Worm (Caenorhabditis elegans) whole organism, mixed stage, embryonic: ENCODE measurements around the gene srm-2.

ENCODE experiments used
- nhr-76 ChIP-seq: sonication (generic microtip); optimal IDR thresholded peaks from 2 replicates; lab custom pipeline; 2017; ENCODE audit warnings: missing biosample characterization, missing genetic modification characterization
- ztf-11 ChIP-seq: fragments of 150-350 bp; optimal IDR thresholded peaks from 2 replicates; lab custom pipeline; 2014; ENCODE audit warnings: missing biosample characterization, missing genetic modification characterization

DNA sequence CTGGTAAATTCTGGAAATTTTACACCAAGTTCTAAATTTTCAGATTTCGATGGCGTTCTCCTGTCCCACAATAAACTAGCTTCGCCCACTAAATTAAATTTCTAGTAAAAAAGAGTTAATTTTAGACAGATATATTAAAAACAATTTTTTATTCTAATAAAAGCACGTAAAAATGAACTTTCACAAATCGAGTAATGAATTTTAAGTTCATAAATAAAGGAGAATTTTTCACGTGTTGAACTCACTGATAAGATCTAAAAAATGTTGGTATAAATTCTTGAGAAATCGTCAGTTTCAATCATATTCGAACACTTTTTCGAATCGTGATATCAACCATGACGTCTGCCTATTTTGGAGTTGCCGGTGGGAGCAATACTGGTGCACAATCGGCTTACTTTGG lies 12.6 kb upstream of the srm-2 start, which contains the start of gene ssq-2:
- TF ChIP-seq ztf-11 (tag; lab: Kevin White, UChicago), result no peak
- no peak for TF ChIP-seq nhr-76
